Worm (Caenorhabditis elegans) whole organism, L1 larva: ENCODE measurements around the gene Y7A5A.20.
A peak's percentile ranks its signal among the peaks of the same experiment; 100 is the strongest.

Source experiments
- ceh-8 ChIP-seq: fragments of 200-800 bp; sonication (Bioruptor generic); optimal IDR thresholded peaks from 2 replicates; lab custom pipeline; 2018; ENCODE audit warnings: mild to moderate bottlenecking, missing genetic modification characterization, moderate library complexity, missing compliant biosample characterization
- hpl-2 ChIP-seq: fragments of 150-350 bp; optimal IDR thresholded peaks from 2 replicates; lab custom pipeline; 2014; ENCODE audit warnings: missing biosample characterization, missing genetic modification reagents, missing genetic modification characterization
- lin-14 ChIP-seq: fragments of 200-800 bp; sonication (Bioruptor generic); optimal IDR thresholded peaks from 2 replicates; lab custom pipeline; 2018; ENCODE audit warnings: mild to moderate bottlenecking, missing genetic modification characterization, moderate library complexity, missing compliant biosample characterization
- lin-39 ChIP-seq: fragments of 150-350 bp; optimal IDR thresholded peaks from 2 replicates; lab custom pipeline; 2014; ENCODE audit warnings: missing biosample characterization, missing genetic modification reagents, missing genetic modification characterization
- lir-3 ChIP-seq: sonication (generic microtip); optimal IDR thresholded peaks from 2 replicates; lab custom pipeline; 2016; ENCODE audit warnings: mild to moderate bottlenecking, missing genetic modification characterization, moderate library complexity, missing compliant biosample characterization; ENCODE audit not compliant: poor library complexity
- lsy-2 ChIP-seq, 2 experiments: fragments of 150-350 bp; optimal IDR thresholded peaks; 2 replicates each; lab custom pipeline; 2014; ENCODE audit warnings: missing biosample characterization in 2 of 2, missing genetic modification characterization in 2 of 2
- nhr-12 ChIP-seq: sonication (generic microtip); optimal IDR thresholded peaks from 2 replicates; lab custom pipeline; 2017; ENCODE audit warnings: missing biosample characterization, missing genetic modification characterization
- nhr-19 ChIP-seq: fragments of 200-800 bp; sonication (Bioruptor generic); conservative IDR thresholded peaks from 2 replicates; pipeline ENCODE4 v1.3.6; 2022; ENCODE audit warnings: missing genetic modification characterization, missing compliant biosample characterization
- nhr-77 ChIP-seq: fragments of 150-350 bp; optimal IDR thresholded peaks from 2 replicates; lab custom pipeline; 2014; ENCODE audit warnings: missing biosample characterization, missing genetic modification characterization
- nhr-85 ChIP-seq: sonication (generic microtip); peaks from one replicate; lab custom pipeline; 2016; ENCODE audit warnings: missing genetic modification characterization, inconsistent platforms, missing compliant biosample characterization
- sox-4 ChIP-seq: sonication (generic microtip); optimal IDR thresholded peaks from 2 replicates; lab custom pipeline; 2016; ENCODE audit warnings: missing genetic modification characterization, missing compliant biosample characterization
- xbp-1 ChIP-seq: sonication (generic microtip); optimal IDR thresholded peaks from 2 replicates; lab custom pipeline; 2016; ENCODE audit warnings: missing genetic modification characterization, missing compliant biosample characterization

The Y7A5A.20 gene

DNA sequence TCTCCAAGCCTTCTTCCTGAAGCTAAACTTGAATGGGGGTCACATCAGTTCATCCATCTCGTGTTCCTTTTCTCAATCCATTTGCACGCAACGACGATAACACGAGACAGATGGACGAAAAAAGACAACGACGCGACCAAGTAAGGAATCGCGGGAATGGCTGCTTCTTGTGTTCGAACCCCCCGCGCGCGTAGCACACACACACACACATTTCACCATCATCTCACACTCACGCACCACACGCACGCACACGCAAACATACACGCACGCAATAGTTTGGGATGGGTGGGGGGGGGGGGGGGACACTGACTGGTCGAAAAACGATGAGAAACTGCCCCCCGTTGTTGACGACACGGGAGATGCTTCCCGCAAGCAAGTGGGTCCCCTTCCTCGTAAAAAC lies 48.8 kb downstream of the Y7A5A.20 start:
- no peak for TF ChIP-seq lin-39 (tag; lab: Kevin White, UChicago)
- TF ChIP-seq lir-3 (tag; lab: Kevin White, UChicago), result no peak
- TF ChIP-seq nhr-85, result peak; percentile 61
- no peak for TF ChIP-seq hpl-2 (GFP tag; lab: Kevin White, UChicago)
- TF ChIP-seq nhr-19 (GFP tag; lab: Robert Waterston, UW), result no peak
- no peak for TF ChIP-seq nhr-12 (tag; lab: Kevin White, UChicago)
- peak; percentile 38 for TF ChIP-seq lin-14
- no peak for TF ChIP-seq xbp-1 (tag; lab: Kevin White, UChicago)
- TF ChIP-seq, all 84 proteins: peak for 2

DNA sequence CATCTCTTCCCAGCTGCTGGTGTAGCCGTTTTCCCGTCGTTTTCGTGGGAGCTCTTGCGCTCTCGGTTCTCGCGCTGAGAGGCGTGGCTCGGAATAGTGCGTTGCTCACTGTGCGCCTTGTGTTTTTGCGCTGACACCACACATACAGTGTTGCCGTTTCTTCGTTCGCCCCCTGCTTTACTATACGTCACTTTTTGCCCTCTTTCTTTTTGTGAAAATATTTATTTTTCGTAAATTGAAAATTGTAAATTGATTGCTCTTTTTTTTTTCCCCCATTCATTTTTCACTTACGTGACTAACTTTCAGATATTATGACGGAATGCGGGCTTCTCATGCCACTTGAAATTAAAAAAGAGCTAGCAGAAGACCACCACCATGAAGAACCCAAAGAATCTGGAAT lies 50.6 kb downstream of the Y7A5A.20 start, which contains the start of gene gmeb-2:
gmeb-2 (plus strand) TSS at position 301 of the 400 bp plus-strand sequence.
- TF ChIP-seq nhr-85, result no peak
- no peak for TF ChIP-seq lsy-2 (tag; optimal IDR thresholded peaks at IDR 0.05; lab: Kevin White, UChicago)
- peak; percentile 23 for TF ChIP-seq lin-14
- TF ChIP-seq sox-4 (tag; lab: Kevin White, UChicago), result no peak
- TF ChIP-seq hpl-2 (GFP tag; lab: Kevin White, UChicago), result no peak
- TF ChIP-seq nhr-77 (tag; lab: Kevin White, UChicago), result peak; percentile 26
- no peak for TF ChIP-seq ceh-8 (GFP tag; lab: Kevin White, UChicago)
- no peak for TF ChIP-seq lir-3 (tag; lab: Kevin White, UChicago)
